Worm (Caenorhabditis elegans) whole organism, L1 larva: ENCODE results near the gene pat-4.

Experiments used
- alr-1 ChIP-seq: fragments of 200-800 bp; sonication (Bioruptor generic); optimal IDR thresholded peaks from 2 replicates; lab custom pipeline; 2018; ENCODE audit warnings: borderline replicate concordance, mild to moderate bottlenecking, missing genetic modification characterization, missing compliant biosample characterization
- blmp-1 ChIP-seq: fragments of 150-350 bp; optimal IDR thresholded peaks from 2 replicates; lab custom pipeline; 2014; ENCODE audit warnings: missing biosample characterization, missing genetic modification characterization
- efl-1 ChIP-seq, 4 experiments: fragments of 150-350 bp; optimal IDR thresholded peaks in 3 of 4; peaks in 1 of 4; 1 replicate in 1 of 4; 2 replicates in 3 of 4; lab custom pipeline; 2014; ENCODE audit warnings: missing biosample characterization in 2 of 4, missing genetic modification characterization in 2 of 4, missing genetic modification reagents in 2 of 4
- fkh-10 ChIP-seq: sonication (generic microtip); optimal IDR thresholded peaks from 2 replicates; lab custom pipeline; 2017; ENCODE audit warnings: missing biosample characterization, missing genetic modification reagents, missing genetic modification characterization
- nhr-12 ChIP-seq: sonication (generic microtip); optimal IDR thresholded peaks from 2 replicates; lab custom pipeline; 2017; ENCODE audit warnings: missing biosample characterization, missing genetic modification characterization
- nhr-237 ChIP-seq: fragments of 150-350 bp; optimal IDR thresholded peaks from 2 replicates; lab custom pipeline; 2014; ENCODE audit warnings: missing biosample characterization, missing genetic modification characterization
- pqm-1 ChIP-seq: sonication (generic microtip); optimal IDR thresholded peaks from 3 replicates; lab custom pipeline; 2017; ENCODE audit warnings: missing biosample characterization, missing genetic modification characterization
- tbx-2 ChIP-seq: sonication (generic microtip); optimal IDR thresholded peaks from 2 replicates; lab custom pipeline; 2016; ENCODE audit warnings: missing genetic modification characterization, missing compliant biosample characterization
- unc-62 ChIP-seq: fragments of 150-350 bp; optimal IDR thresholded peaks from 2 replicates; lab custom pipeline; 2014; ENCODE audit warnings: missing biosample characterization, missing genetic modification reagents, missing genetic modification characterization
- ztf-11 ChIP-seq, 2 experiments: sonication (generic microtip); optimal IDR thresholded peaks; 2 replicates each; lab custom pipeline; 2016 to 2017; ENCODE audit warnings: missing genetic modification characterization in 2 of 2, missing biosample characterization in 1 of 2, missing compliant biosample characterization in 1 of 2

ce11 chrIII:132118-132517 lies 37.5 kb upstream of the pat-4 start, which contains the start of gene pals-22:
- no peak for TF ChIP-seq pqm-1 (tag; lab: Kevin White, UChicago)
- TF ChIP-seq blmp-1 (tag; lab: Kevin White, UChicago), result no peak
- no peak for TF ChIP-seq unc-62
- no peak for TF ChIP-seq alr-1 (tag; lab: Kevin White, UChicago)
- TF ChIP-seq nhr-12 (tag; lab: Kevin White, UChicago), result no peak
- no peak for TF ChIP-seq efl-1 (optimal IDR thresholded peaks at IDR 0.05; lab: Kevin White, UChicago)
- no peak for TF ChIP-seq efl-1 (GFP tag; optimal IDR thresholded peaks at IDR 0.05 in 1 of 2; lab: Kevin White, UChicago)
- TF ChIP-seq tbx-2 (tag; lab: Kevin White, UChicago), result no peak
- TF ChIP-seq fkh-10, result no peak
- TF ChIP-seq nhr-237, result no peak
- TF ChIP-seq ztf-11 (tag; optimal IDR thresholded peaks at IDR 0.05; lab: Kevin White, UChicago), result no peak
